Worm (Caenorhabditis elegans) whole organism, L1 larva: ENCODE measurements around the gene C24H12.1.

Experiments used
- C04F5.9 ChIP-seq: sonication (generic microtip); optimal IDR thresholded peaks from 2 replicates; lab custom pipeline; 2016; ENCODE audit warnings: missing genetic modification characterization, missing compliant biosample characterization
- aly-2 ChIP-seq: fragments of 150-350 bp; optimal IDR thresholded peaks from 2 replicates; lab custom pipeline; 2014; ENCODE audit warnings: missing biosample characterization, missing genetic modification characterization
- egl-13 ChIP-seq: sonication (generic microtip); optimal IDR thresholded peaks from 2 replicates; lab custom pipeline; 2016; ENCODE audit warnings: missing genotype, missing genetic modification reagents, missing genetic modification characterization, missing compliant biosample characterization
- fos-1 ChIP-seq: fragments of 150-350 bp; optimal IDR thresholded peaks from 2 replicates; lab custom pipeline; 2014; ENCODE audit warnings: missing biosample characterization, missing genetic modification characterization
- hlh-4 ChIP-seq: sonication (generic microtip); optimal IDR thresholded peaks from 2 replicates; lab custom pipeline; 2016; ENCODE audit warnings: mild to moderate bottlenecking, missing genetic modification characterization, missing compliant biosample characterization
- hpl-2 ChIP-seq: fragments of 150-350 bp; optimal IDR thresholded peaks from 2 replicates; lab custom pipeline; 2014; ENCODE audit warnings: missing biosample characterization, missing genetic modification reagents, missing genetic modification characterization
- lin-39 ChIP-seq: fragments of 150-350 bp; optimal IDR thresholded peaks from 2 replicates; lab custom pipeline; 2014; ENCODE audit warnings: missing biosample characterization, missing genetic modification reagents, missing genetic modification characterization
- nhr-19 ChIP-seq: fragments of 200-800 bp; sonication (Bioruptor generic); conservative IDR thresholded peaks from 2 replicates; pipeline ENCODE4 v1.3.6; 2022; ENCODE audit warnings: missing genetic modification characterization, missing compliant biosample characterization
- nhr-20 ChIP-seq: sonication (generic microtip); optimal IDR thresholded peaks from 2 replicates; lab custom pipeline; 2016; ENCODE audit warnings: mild to moderate bottlenecking, missing genetic modification characterization, missing compliant biosample characterization
- nhr-71 ChIP-seq: sonication (generic microtip); optimal IDR thresholded peaks from 2 replicates; lab custom pipeline; 2016; ENCODE audit warnings: mild to moderate bottlenecking, missing genetic modification characterization, moderate library complexity, missing compliant biosample characterization
- nhr-77 ChIP-seq: fragments of 150-350 bp; optimal IDR thresholded peaks from 2 replicates; lab custom pipeline; 2014; ENCODE audit warnings: missing biosample characterization, missing genetic modification characterization
- pqm-1 ChIP-seq: sonication (generic microtip); optimal IDR thresholded peaks from 3 replicates; lab custom pipeline; 2017; ENCODE audit warnings: missing biosample characterization, missing genetic modification characterization
- snpc-4 ChIP-seq: fragments of 150-350 bp; optimal IDR thresholded peaks from 2 replicates; lab custom pipeline; 2014; ENCODE audit warnings: missing biosample characterization, missing genetic modification characterization
- vab-15 ChIP-seq: sonication (generic microtip); optimal IDR thresholded peaks from 2 replicates; lab custom pipeline; 2017; ENCODE audit warnings: missing genotype, mild to moderate bottlenecking, missing genetic modification characterization, missing compliant biosample characterization

DNA sequence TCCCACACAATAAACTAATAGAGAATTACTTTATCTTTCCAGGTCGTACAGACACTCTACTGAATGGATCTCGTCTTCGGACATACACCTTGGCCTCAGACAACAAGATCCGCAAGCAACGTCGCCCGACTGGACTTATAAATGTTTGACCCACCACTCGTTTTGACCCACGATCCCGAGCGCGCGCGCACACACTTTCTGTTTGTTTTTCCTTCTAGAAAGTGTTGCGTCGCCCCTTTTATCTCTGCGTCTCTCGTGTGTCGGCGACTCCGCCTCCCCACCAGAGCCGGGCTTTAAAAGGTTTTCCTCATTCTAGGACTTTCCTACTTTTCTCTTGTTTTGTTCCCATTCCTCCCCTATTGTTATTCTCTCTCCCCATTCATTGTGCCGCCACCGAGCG lies 3.9 kb upstream of the C24H12.1 start:
- no peak for TF ChIP-seq fos-1 (tag; lab: Kevin White, UChicago)
- no peak for TF ChIP-seq nhr-20
- TF ChIP-seq aly-2 (tag; lab: Kevin White, UChicago): no peak
- TF ChIP-seq lin-39 (tag; lab: Kevin White, UChicago): no peak
- TF ChIP-seq hpl-2 (GFP tag; lab: Kevin White, UChicago): no peak
- TF ChIP-seq hlh-4 (tag; lab: Kevin White, UChicago): no peak
- no peak for TF ChIP-seq snpc-4 (tag; lab: Kevin White, UChicago)
- TF ChIP-seq pqm-1 (tag; lab: Kevin White, UChicago): no peak
- no peak for TF ChIP-seq nhr-71 (tag; lab: Kevin White, UChicago)
- TF ChIP-seq C04F5.9 (tag; lab: Kevin White, UChicago): no peak
- TF ChIP-seq nhr-19 (GFP tag; lab: Robert Waterston, UW): no peak
- TF ChIP-seq nhr-77 (tag; lab: Kevin White, UChicago): no peak
- no peak for TF ChIP-seq vab-15 (tag; lab: Kevin White, UChicago)
- no peak for TF ChIP-seq egl-13 (tag; lab: Kevin White, UChicago)
